Fruit fly (Drosophila melanogaster): ENCODE measurements around the gene CG18508.

- TF ChIP-seq CG13204 (GFP tag; optimal IDR thresholded peaks at IDR 0.05) (no peak), CG8159 (tag; optimal IDR thresholded peaks at IDR 0.05) (no peak), Snoo (tag; optimal IDR thresholded peaks at IDR 0.05) (no peak), Pif1B (GFP tag; optimal IDR thresholded peaks at IDR 0.05) (no peak), CG32121 (GFP tag; IDR thresholded peaks at IDR 0.05) (no peak), CG12605 (GFP tag; IDR thresholded peaks at IDR 0.05) (no peak), D1 (tag; optimal IDR thresholded peaks at IDR 0.05) (no peak), CG8301 (tag; optimal IDR thresholded peaks at IDR 0.05) (no peak), CG14655 (GFP tag; optimal IDR thresholded peaks at IDR 0.05) (no peak), CG10348 (GFP tag; IDR thresholded peaks at IDR 0.05) (no peak), rn (GFP tag; IDR thresholded peaks at IDR 0.05) (no peak)
Observed at dm6 chrX:3190837-3191458, 18.0 kb upstream of the CG18508 start.
